Fruit fly (Drosophila melanogaster) whole organism: ENCODE results near the gene CG43448.

Source experiments
- CG8478 ChIP-seq: fragments of >200 bp; optimal IDR thresholded peaks from 2 replicates; lab custom pipeline; 2018; ENCODE audit warnings: inconsistent platforms
- Dll ChIP-seq: fragments of >200 bp; optimal IDR thresholded peaks from 2 replicates; lab custom pipeline; 2017
- EcR ChIP-seq, 2 experiments: fragments of >200 bp; optimal IDR thresholded peaks; 2 replicates each; lab custom pipeline; 2017; ENCODE audit warnings: missing biosample characterization in 2 of 2, missing genetic modification characterization in 2 of 2, missing genetic modification reagents in 2 of 2
- psq ChIP-seq: fragments of >200 bp; optimal IDR thresholded peaks from 2 replicates; lab custom pipeline; 2017
- usp ChIP-seq: fragments of >200 bp; optimal IDR thresholded peaks from 2 replicates; lab custom pipeline; 2017; ENCODE audit warnings: missing biosample characterization, missing genetic modification characterization, mixed read lengths

DNA sequence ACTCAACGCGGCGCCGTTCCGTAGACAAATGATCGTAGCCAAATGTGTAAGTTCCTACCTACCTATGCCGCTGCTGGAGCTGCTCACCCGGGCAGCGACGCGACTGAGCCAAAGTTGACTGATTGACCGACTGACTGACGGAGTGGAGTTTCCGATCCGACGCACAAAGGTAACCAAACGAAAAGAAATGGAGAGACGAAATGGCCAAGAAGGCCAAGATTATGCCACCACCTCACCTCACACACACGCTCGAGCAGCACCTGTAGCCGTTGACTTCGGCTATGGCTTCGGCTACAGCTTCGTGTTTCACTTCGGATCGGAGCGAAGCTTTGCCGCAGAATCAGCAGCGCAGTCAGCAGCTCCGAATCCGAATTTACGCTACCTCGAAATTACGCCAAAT, 46.5 kb downstream of the CG43448 start, which contains the start of gene CG9747:
- TF ChIP-seq CG8478 (lab: Kevin White, UChicago), result no peak
- TF ChIP-seq psq (lab: Kevin White, UChicago), result no peak
- TF ChIP-seq Dll (lab: Kevin White, UChicago), result no peak
- TF ChIP-seq usp, result no peak
- no peak for TF ChIP-seq EcR (GFP tag; optimal IDR thresholded peaks at IDR 0.05; lab: Kevin White, UChicago)
